Worm (Caenorhabditis elegans) whole organism, L4 larva: Measurements from ENCODE around the gene aakg-5.
"Not testable (repeated sequence)": the region's sequence is repeated elsewhere in the genome, so short reads cannot be mapped to it uniquely, and the experiment has no call there.

Experiments used
- D1046.2 ChIP-seq: fragments of 200-800 bp; sonication (Bioruptor generic); IDR thresholded peaks from 2 replicates; pipeline ENCODE4 v1.3.6; 2022; ENCODE audit warnings: missing genetic modification characterization, missing compliant biosample characterization
- F26F4.8 ChIP-seq: fragments of 200-800 bp; sonication (Bioruptor generic); conservative IDR thresholded peaks from 2 replicates; pipeline ENCODE4 v1.3.6; 2022; ENCODE audit warnings: missing genetic modification characterization, missing compliant biosample characterization
- F49E8.2 ChIP-seq: sonication (generic microtip); optimal IDR thresholded peaks from 2 replicates; lab custom pipeline; 2016; ENCODE audit warnings: missing compliant biosample characterization, mild to moderate bottlenecking, missing genetic modification characterization, borderline replicate concordance
- T20F7.1 ChIP-seq: fragments of 200-800 bp; sonication (Bioruptor generic); optimal IDR thresholded peaks from 2 replicates; lab custom pipeline; 2018; ENCODE audit warnings: mild to moderate bottlenecking, missing genetic modification characterization, missing compliant biosample characterization
- Y105C5A.15 ChIP-seq: fragments of 200-800 bp; sonication (Bioruptor generic); IDR thresholded peaks from 2 replicates; pipeline ENCODE4 v1.3.6; 2022; ENCODE audit warnings: missing genetic modification characterization, missing compliant biosample characterization
- Y5F2A.4 ChIP-seq: fragments of 200-800 bp; sonication (Bioruptor generic); optimal IDR thresholded peaks from 2 replicates; lab custom pipeline; 2018; ENCODE audit warnings: mild to moderate bottlenecking, missing genetic modification characterization, missing compliant biosample characterization
- Y75B8A.6 ChIP-seq: fragments of 200-800 bp; sonication (Bioruptor generic); IDR thresholded peaks from 2 replicates; pipeline ENCODE4 v1.3.6; 2022; ENCODE audit warnings: missing genetic modification reagents, missing genetic modification characterization, missing compliant biosample characterization
- ZK337.2 ChIP-seq: fragments of 200-800 bp; sonication (Bioruptor generic); IDR thresholded peaks from 2 replicates; pipeline ENCODE4 v1.3.6; 2022; ENCODE audit warnings: missing genetic modification reagents, missing genetic modification characterization, missing compliant biosample characterization
- aha-1 ChIP-seq: fragments of 150-350 bp; peaks from one replicate; lab custom pipeline; 2014; ENCODE audit warnings: missing biosample characterization, missing genetic modification characterization
- daf-16 ChIP-seq, 3 experiments: sonication (generic microtip); optimal IDR thresholded peaks; 2 replicates each; lab custom pipeline; 2016 to 2017; ENCODE audit warnings: missing genetic modification characterization in 3 of 3, missing genetic modification reagents in 3 of 3, mild to moderate bottlenecking in 2 of 3, missing compliant biosample characterization in 2 of 3, missing biosample characterization in 1 of 3, moderate library complexity in 1 of 3
- daf-8 ChIP-seq: fragments of 200-800 bp; sonication (Bioruptor generic); IDR thresholded peaks from 2 replicates; pipeline ENCODE4 v1.3.6; 2022; ENCODE audit warnings: missing genetic modification characterization, missing compliant biosample characterization
- dmd-8 ChIP-seq: fragments of 200-800 bp; sonication (Bioruptor generic); IDR thresholded peaks from 2 replicates; pipeline ENCODE4 v1.3.6; 2022; ENCODE audit warnings: missing genetic modification characterization, missing compliant biosample characterization
- dpl-1 ChIP-seq: fragments of 150-350 bp; optimal IDR thresholded peaks from 2 replicates; lab custom pipeline; 2014; ENCODE audit warnings: missing biosample characterization, missing genetic modification reagents, missing genetic modification characterization
- dve-1 ChIP-seq: sonication (generic microtip); optimal IDR thresholded peaks from 2 replicates; lab custom pipeline; 2017; ENCODE audit warnings: antibody characterized with exemption, mild to moderate bottlenecking, missing genetic modification characterization, missing compliant biosample characterization; ENCODE audit not compliant: insufficient read depth
- gei-8 ChIP-seq: fragments of 200-800 bp; sonication (Bioruptor generic); optimal IDR thresholded peaks from 2 replicates; lab custom pipeline; 2018; ENCODE audit warnings: mild to moderate bottlenecking, missing genetic modification characterization, missing compliant biosample characterization
- hlh-11 ChIP-seq: fragments of 200-800 bp; sonication (Bioruptor generic); optimal IDR thresholded peaks from 2 replicates; lab custom pipeline; 2018; ENCODE audit warnings: mild to moderate bottlenecking, missing genetic modification characterization, missing compliant biosample characterization
- jun-1 ChIP-seq: fragments of 150-350 bp; optimal IDR thresholded peaks from 2 replicates; lab custom pipeline; 2014; ENCODE audit warnings: missing biosample characterization, missing genetic modification reagents, missing genetic modification characterization
- lin-1 ChIP-seq: fragments of 200-800 bp; sonication (Bioruptor generic); IDR thresholded peaks from 2 replicates; pipeline ENCODE4 v1.3.6; 2022; ENCODE audit warnings: missing genetic modification reagents, missing genetic modification characterization, missing compliant biosample characterization
- lin-38 ChIP-seq: fragments of 200-800 bp; sonication (Bioruptor generic); IDR thresholded peaks from 2 replicates; pipeline ENCODE4 v1.3.6; 2022; ENCODE audit warnings: missing genetic modification reagents, missing genetic modification characterization, missing compliant biosample characterization
- madf-5 ChIP-seq, 2 experiments: fragments of 200-800 bp; sonication (Bioruptor generic); IDR thresholded peaks; 2 replicates each; pipeline ENCODE4 v1.3.6; 2022; ENCODE audit warnings: missing compliant biosample characterization in 2 of 2, missing genetic modification characterization in 2 of 2
- mdl-1 ChIP-seq, 2 experiments: fragments of 150-350 bp in 1 of 2; sonication (generic microtip) in 1 of 2; optimal IDR thresholded peaks; 2 replicates each; lab custom pipeline; 2014 to 2017; ENCODE audit warnings: missing biosample characterization in 2 of 2, missing genetic modification characterization in 2 of 2
- mep-1 ChIP-seq: fragments of 150-350 bp; sonication (generic microtip); optimal IDR thresholded peaks from 3 replicates; lab custom pipeline; 2014; ENCODE audit warnings: missing biosample characterization, missing genetic modification characterization
- mes-2 ChIP-seq: sonication (generic microtip); optimal IDR thresholded peaks from 2 replicates; lab custom pipeline; 2016; ENCODE audit warnings: missing genotype, mild to moderate bottlenecking, missing genetic modification characterization, missing compliant biosample characterization; ENCODE audit not compliant: poor library complexity, severe bottlenecking
- mxl-3 ChIP-seq: fragments of 200-800 bp; sonication (Bioruptor generic); optimal IDR thresholded peaks from 2 replicates; lab custom pipeline; 2018; ENCODE audit warnings: mild to moderate bottlenecking, missing genetic modification characterization, missing compliant biosample characterization
- nhr-10 ChIP-seq: fragments of 150-350 bp; optimal IDR thresholded peaks from 2 replicates; lab custom pipeline; 2014; ENCODE audit warnings: missing biosample characterization, missing genetic modification characterization
- nhr-11 ChIP-seq: fragments of 150-350 bp; optimal IDR thresholded peaks from 2 replicates; lab custom pipeline; 2014; ENCODE audit warnings: missing biosample characterization, missing genetic modification characterization
- nhr-25 ChIP-seq: sonication (generic microtip); optimal IDR thresholded peaks from 2 replicates; lab custom pipeline; 2017; ENCODE audit warnings: missing genetic modification characterization, mild to moderate bottlenecking, missing compliant biosample characterization, antibody characterized with exemption, moderate library complexity, borderline replicate concordance; ENCODE audit not compliant: insufficient read depth
- nhr-42 ChIP-seq: fragments of 200-800 bp; sonication (Bioruptor generic); IDR thresholded peaks from 2 replicates; pipeline ENCODE4 v1.3.6; 2022; ENCODE audit warnings: missing genetic modification characterization, missing compliant biosample characterization
- nhr-48 ChIP-seq: sonication (generic microtip); optimal IDR thresholded peaks from 2 replicates; lab custom pipeline; 2016; ENCODE audit warnings: mild to moderate bottlenecking, missing genetic modification characterization, missing compliant biosample characterization
- nhr-76 ChIP-seq: fragments of 150-350 bp; optimal IDR thresholded peaks from 2 replicates; lab custom pipeline; 2014; ENCODE audit warnings: missing biosample characterization, missing genetic modification characterization
- nhr-77 ChIP-seq: fragments of 150-350 bp; optimal IDR thresholded peaks from 2 replicates; lab custom pipeline; 2014; ENCODE audit warnings: missing biosample characterization, missing genetic modification characterization
- php-3 ChIP-seq: fragments of 200-800 bp; sonication (Bioruptor generic); IDR thresholded peaks from 2 replicates; pipeline ENCODE4 v1.3.6; 2022; ENCODE audit warnings: missing genetic modification reagents, missing genetic modification characterization, missing compliant biosample characterization
- pqm-1 ChIP-seq: sonication (generic microtip); optimal IDR thresholded peaks from 2 replicates; lab custom pipeline; 2017; ENCODE audit warnings: missing biosample characterization, missing genetic modification characterization
- tra-1 ChIP-seq: fragments of 200-800 bp; sonication (Bioruptor generic); IDR thresholded peaks from 2 replicates; pipeline ENCODE4 v1.3.6; 2022; ENCODE audit warnings: missing genetic modification reagents, missing genetic modification characterization, missing compliant biosample characterization
- unc-130 ChIP-seq: sonication (generic microtip); optimal IDR thresholded peaks from 2 replicates; lab custom pipeline; 2016; ENCODE audit warnings: missing genetic modification reagents, missing genetic modification characterization, missing compliant biosample characterization
- unc-39 ChIP-seq: sonication (generic microtip); optimal IDR thresholded peaks from 2 replicates; lab custom pipeline; 2017; ENCODE audit warnings: missing biosample characterization, missing genetic modification characterization
- unc-62 ChIP-seq, 3 experiments: fragments of 150-350 bp in 1 of 3; sonication (generic microtip); optimal IDR thresholded peaks in 2 of 3; peaks in 1 of 3; 1 replicate in 1 of 3; 2 replicates in 2 of 3; lab custom pipeline; 2014 to 2017; ENCODE audit warnings: missing biosample characterization in 3 of 3, missing genetic modification characterization in 3 of 3, missing genetic modification reagents in 3 of 3, missing genotype in 1 of 3
- zip-11 ChIP-seq: fragments of 200-800 bp; sonication (Bioruptor generic); IDR thresholded peaks from 2 replicates; pipeline ENCODE4 v1.3.6; 2022; ENCODE audit warnings: missing genetic modification characterization, missing compliant biosample characterization
- zip-2 ChIP-seq: fragments of 150-350 bp; optimal IDR thresholded peaks from 2 replicates; lab custom pipeline; 2014; ENCODE audit warnings: missing biosample characterization, missing genetic modification characterization

The aakg-5 gene

DNA sequence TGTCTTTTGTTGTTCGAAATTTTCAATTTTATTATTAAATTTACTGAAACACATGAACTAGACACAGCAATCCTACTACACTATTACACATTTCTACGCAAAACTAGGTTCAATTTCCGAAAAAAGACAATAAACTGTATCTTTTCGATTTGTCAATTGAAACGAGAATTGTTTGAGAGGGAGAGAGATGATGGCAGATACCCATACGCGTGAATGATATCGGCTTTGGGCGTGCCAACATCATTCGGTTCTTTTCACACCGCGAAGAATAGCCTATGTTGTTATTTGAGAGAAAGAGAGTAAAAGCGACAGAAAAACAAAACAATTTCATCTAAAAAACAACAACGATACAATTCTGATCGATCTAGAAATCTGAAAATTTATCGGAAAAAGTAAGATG is 36.8 kb upstream of the aakg-5 start (continued):
- TF ChIP-seq Y5F2A.4 (GFP tag; lab: Kevin White, UChicago): no peak

DNA sequence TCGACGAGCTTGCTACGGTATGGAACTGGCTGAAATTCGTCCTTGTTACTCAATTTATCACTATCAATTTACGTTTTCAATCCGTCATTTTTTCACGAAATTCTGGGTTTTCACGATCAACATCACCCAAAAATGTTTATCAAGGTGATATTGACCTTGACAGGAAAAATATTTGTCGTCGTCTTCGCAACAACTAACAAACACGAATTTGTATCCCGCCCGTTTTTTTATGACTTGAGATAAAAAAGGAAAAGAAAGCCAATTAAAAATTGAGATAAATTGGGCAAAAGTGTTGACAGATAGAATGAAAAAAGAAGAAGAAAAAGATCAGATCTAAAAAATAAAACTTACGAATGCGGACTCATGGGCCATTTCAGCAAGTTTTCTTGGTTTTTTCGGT is 36.0 kb upstream of the aakg-5 start:
- peak; percentile 88 for TF ChIP-seq aha-1 (tag; lab: Kevin White, UChicago)
- no peak for TF ChIP-seq dpl-1 (GFP tag; lab: Kevin White, UChicago)
- no peak for TF ChIP-seq gei-8 (GFP tag; lab: Kevin White, UChicago)

DNA sequence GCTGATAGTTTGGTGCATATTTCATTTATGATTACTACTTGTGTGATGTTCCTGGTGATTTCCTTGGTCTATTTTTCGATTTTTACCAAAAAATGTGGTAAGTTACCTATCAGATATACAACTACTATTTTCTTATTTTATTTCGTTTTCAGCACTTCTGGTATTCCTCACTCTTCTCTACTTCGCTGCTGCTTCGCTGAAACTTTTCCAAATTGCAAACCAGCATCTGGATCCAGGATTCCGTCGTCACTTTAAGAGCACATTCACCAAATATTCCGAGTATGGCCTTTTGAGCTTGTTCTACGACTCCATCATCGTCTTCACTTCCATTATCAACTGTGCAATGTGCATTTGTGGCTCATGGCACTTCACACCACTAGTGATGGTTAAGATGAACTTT is 33.6 kb upstream of the aakg-5 start:
- TF ChIP-seq aha-1 (tag; lab: Kevin White, UChicago) (peak; percentile 94), daf-8 (GFP tag; lab: Robert Waterston, UW) (no peak)

DNA sequence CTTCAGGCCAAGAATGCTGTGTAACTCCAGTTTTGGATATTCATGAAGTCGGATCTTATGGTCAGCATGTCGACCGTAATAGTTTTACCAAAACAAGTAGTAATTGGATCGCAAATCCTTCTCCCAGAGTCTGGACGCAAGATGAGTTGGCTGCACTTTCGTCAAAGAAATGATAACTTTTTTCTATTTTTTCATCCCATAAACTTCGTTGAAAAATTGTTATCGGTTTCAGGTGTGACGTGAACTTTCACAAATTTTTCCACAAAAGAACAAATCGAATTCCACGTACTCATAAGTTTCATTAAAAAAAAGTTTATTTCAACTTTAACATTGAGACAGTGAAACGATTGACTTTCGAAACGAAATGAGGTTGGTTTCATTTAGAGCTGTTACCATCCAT is 33.0 kb upstream of the aakg-5 start, which contains the start of gene ZK892.5:
ZK892.5 (plus strand) TSS at position 301 of the 400 bp plus-strand sequence.
- no peak for TF ChIP-seq nhr-10 (tag; lab: Kevin White, UChicago)
- no peak for TF ChIP-seq mep-1 (tag; lab: Kevin White, UChicago)
- no peak for TF ChIP-seq zip-11 (GFP tag; lab: Robert Waterston, UW)
- no peak for TF ChIP-seq Y75B8A.6 (GFP tag; lab: Robert Waterston, UW)
- TF ChIP-seq jun-1: no peak
- no peak for TF ChIP-seq D1046.2 (GFP tag; lab: Robert Waterston, UW)
- no peak for TF ChIP-seq ZK337.2
- TF ChIP-seq nhr-76 (tag; lab: Kevin White, UChicago): no peak
- TF ChIP-seq zip-2 (tag; lab: Kevin White, UChicago): no peak
- no peak for TF ChIP-seq madf-5 (GFP tag; IDR thresholded peaks at IDR 0.05; lab: Robert Waterston, UW)
- TF ChIP-seq F26F4.8 (GFP tag; lab: Robert Waterston, UW): no peak
- TF ChIP-seq dmd-8: no peak
- no peak for TF ChIP-seq nhr-25 (tag; lab: Kevin White, UChicago)

DNA sequence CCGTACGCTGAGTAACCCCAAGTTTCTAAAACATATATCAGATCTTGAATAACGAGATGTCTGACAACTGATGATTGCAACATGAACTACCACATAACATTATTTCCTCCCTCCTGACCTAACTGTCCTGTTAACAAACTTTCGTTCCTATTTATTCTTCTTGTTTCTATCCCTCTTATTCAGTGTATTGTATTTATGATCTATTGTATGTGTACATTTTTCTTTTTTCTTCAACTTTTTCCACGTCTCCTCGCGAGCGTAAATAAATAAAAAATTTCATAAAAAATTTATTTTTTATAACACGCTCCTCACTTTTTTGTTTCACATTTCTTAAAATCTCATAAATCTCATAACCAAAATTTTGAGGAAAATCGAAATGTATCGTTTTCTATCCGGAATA is 31.3 kb upstream of the aakg-5 start, which contains the start of gene ZK892.4:
ZK892.4 (plus strand) TSS at position 301 of the 400 bp plus-strand sequence.
- TF ChIP-seq unc-39 (tag; lab: Kevin White, UChicago); mxl-3 (GFP tag; lab: Kevin White, UChicago); F49E8.2 (tag; lab: Kevin White, UChicago): not testable (repeated sequence)
- TF ChIP-seq, all 104 proteins: peak for 0; not testable (repeated sequence) for 104

DNA sequence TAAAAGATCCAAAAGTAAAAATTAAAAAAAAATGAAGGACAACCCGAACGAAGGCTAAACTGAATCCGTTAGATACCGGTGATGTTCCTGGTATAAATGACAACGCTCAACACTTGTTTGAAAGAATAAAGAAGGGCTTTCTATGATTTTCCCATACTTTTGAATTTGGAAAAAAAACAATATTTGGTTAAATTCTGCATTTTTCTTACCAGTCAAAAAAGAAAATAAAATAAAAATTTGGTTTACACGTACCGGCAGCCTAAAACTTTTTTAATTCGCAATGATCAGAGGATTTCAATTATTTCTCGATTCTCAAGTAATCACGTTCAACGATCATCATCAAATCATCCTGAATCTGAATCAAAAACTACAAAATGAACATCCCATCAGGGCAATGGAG is 26.6 kb upstream of the aakg-5 start, which contains the start of gene ZK892.3:
ZK892.3 (plus strand) TSS at position 301 of the 400 bp plus-strand sequence.
- TF ChIP-seq pqm-1 (tag; lab: Kevin White, UChicago) (no peak), unc-62 (GFP tag; optimal IDR thresholded peaks at IDR 0.05 in 1 of 2; lab: Kevin White, UChicago) (peak in 1 of 2 experiments; percentile 7), unc-62 (tag; optimal IDR thresholded peaks at IDR 0.05; lab: Kevin White, UChicago) (no peak)
- TF ChIP-seq, all 104 proteins: peak for 1

DNA sequence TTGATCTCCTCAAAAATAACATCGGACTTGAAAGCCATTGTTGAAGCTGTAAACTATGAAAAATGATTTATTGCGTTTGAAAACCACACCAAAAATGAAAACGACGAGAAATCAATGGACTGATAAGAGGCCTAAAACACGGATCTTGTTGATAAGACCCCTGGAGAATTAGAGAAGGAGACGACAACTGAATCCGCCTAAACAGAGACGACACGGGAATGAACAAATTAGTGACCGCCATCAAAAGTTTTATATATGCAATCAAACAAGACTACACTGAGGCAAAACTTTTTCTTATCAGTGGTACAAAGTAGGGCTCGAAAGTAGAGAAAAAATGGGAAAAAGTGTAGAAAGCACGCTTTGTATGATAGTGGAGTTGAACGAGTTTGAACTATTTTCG is 26.1 kb upstream of the aakg-5 start, which contains the start of gene nlt-1:
nlt-1 (minus strand) TSS at position 78 of the 400 bp plus-strand sequence.
- peak; percentile 13 for TF ChIP-seq mes-2 (tag; lab: Kevin White, UChicago)
- peak; percentile 70 for TF ChIP-seq nhr-48 (tag; lab: Kevin White, UChicago)
- TF ChIP-seq hlh-11: peak; percentile 86
- TF ChIP-seq tra-1 (GFP tag; lab: Robert Waterston, UW): peak; percentile 72; the same call in 1 of the 2 replicates
- peak; percentile 44 for TF ChIP-seq mep-1 (tag; lab: Kevin White, UChicago)
- TF ChIP-seq unc-130 (GFP tag; lab: Kevin White, UChicago): no peak
- peak in 1 of 2 experiments; percentile 55 for TF ChIP-seq mdl-1 (tag; optimal IDR thresholded peaks at IDR 0.05; lab: Kevin White, UChicago)
- peak; percentile 81 for TF ChIP-seq dve-1
- peak; percentile 43 for TF ChIP-seq T20F7.1 (GFP tag; lab: Kevin White, UChicago)
- no peak for TF ChIP-seq lin-38
- no peak for TF ChIP-seq nhr-42 (GFP tag; lab: Robert Waterston, UW)
- TF ChIP-seq nhr-77: peak; percentile 93
- TF ChIP-seq daf-16 (GFP tag; optimal IDR thresholded peaks at IDR 0.05; lab: Kevin White, UChicago): no peak
- TF ChIP-seq daf-16 (tag; optimal IDR thresholded peaks at IDR 0.05; lab: Kevin White, UChicago): peak; percentile 89
- no peak for TF ChIP-seq Y105C5A.15 (GFP tag; lab: Robert Waterston, UW)
- TF ChIP-seq lin-1 (GFP tag; lab: Robert Waterston, UW): 0 out of 2 replicates have a peak, but pooled peaks have one; percentile 44
- TF ChIP-seq php-3 (GFP tag; lab: Robert Waterston, UW): peak; percentile 98
- peak; percentile 28 for TF ChIP-seq nhr-11 (tag; lab: Kevin White, UChicago)
